Worm (Caenorhabditis elegans) whole organism, L2 larva: ENCODE data around the gene pals-39.
A peak's percentile ranks its signal among the peaks of the same experiment; 100 is the strongest.

Experiments used
- C34F6.9 ChIP-seq: fragments of 150-350 bp; optimal IDR thresholded peaks from 2 replicates; lab custom pipeline; 2014; ENCODE audit warnings: missing biosample characterization, missing genetic modification characterization
- F13H6.1 ChIP-seq: sonication (generic microtip); optimal IDR thresholded peaks from 2 replicates; lab custom pipeline; 2016; ENCODE audit warnings: missing genetic modification characterization, missing compliant biosample characterization
- R02D3.7 ChIP-seq: fragments of 150-350 bp; optimal IDR thresholded peaks from 2 replicates; lab custom pipeline; 2014; ENCODE audit warnings: missing biosample characterization, missing genetic modification characterization
- alr-1 ChIP-seq: fragments of 150-350 bp; optimal IDR thresholded peaks from 2 replicates; lab custom pipeline; 2014; ENCODE audit warnings: missing biosample characterization, missing genetic modification characterization
- aly-2 ChIP-seq: fragments of 150-350 bp; optimal IDR thresholded peaks from 2 replicates; lab custom pipeline; 2014; ENCODE audit warnings: missing biosample characterization, missing genetic modification characterization
- ama-1 ChIP-seq: fragments of 150-350 bp; optimal IDR thresholded peaks from 2 replicates; lab custom pipeline; 2018; ENCODE audit warnings: inconsistent platforms
- blmp-1 ChIP-seq: sonication (generic microtip); optimal IDR thresholded peaks from 2 replicates; lab custom pipeline; 2017; ENCODE audit warnings: missing genetic modification characterization, mild to moderate bottlenecking, missing compliant biosample characterization, antibody characterized with exemption, moderate library complexity; ENCODE audit not compliant: insufficient read depth
- ceh-16 ChIP-seq: fragments of 150-350 bp; optimal IDR thresholded peaks from 2 replicates; lab custom pipeline; 2014; ENCODE audit warnings: missing biosample characterization, missing genetic modification characterization
- ceh-82 ChIP-seq: fragments of 150-350 bp; optimal IDR thresholded peaks from 2 replicates; lab custom pipeline; 2014; ENCODE audit warnings: missing biosample characterization, missing genetic modification characterization
- crh-2 ChIP-seq: sonication (generic microtip); optimal IDR thresholded peaks from 2 replicates; lab custom pipeline; 2017; ENCODE audit warnings: missing biosample characterization, missing genetic modification characterization
- egl-27 ChIP-seq: sonication (generic microtip); optimal IDR thresholded peaks from 3 replicates; lab custom pipeline; 2017; ENCODE audit warnings: missing biosample characterization, missing genetic modification reagents, missing genetic modification characterization
- elt-3 ChIP-seq: sonication (generic microtip); optimal IDR thresholded peaks from 2 replicates; lab custom pipeline; 2017; ENCODE audit warnings: missing biosample characterization, missing genetic modification characterization
- fos-1 ChIP-seq: fragments of 150-350 bp; optimal IDR thresholded peaks from 2 replicates; lab custom pipeline; 2014; ENCODE audit warnings: missing biosample characterization, missing genetic modification characterization
- gmeb-1 ChIP-seq: fragments of 150-350 bp; optimal IDR thresholded peaks from 2 replicates; lab custom pipeline; 2014; ENCODE audit warnings: missing biosample characterization, missing genetic modification characterization
- lin-11 ChIP-seq: fragments of 150-350 bp; sonication (generic microtip); optimal IDR thresholded peaks from 2 replicates; lab custom pipeline; 2014; ENCODE audit warnings: missing biosample characterization, missing genetic modification characterization, inconsistent platforms, mixed read lengths
- lin-13 ChIP-seq: fragments of 150-350 bp; optimal IDR thresholded peaks from 2 replicates; lab custom pipeline; 2014; ENCODE audit warnings: missing biosample characterization, missing genetic modification reagents, missing genetic modification characterization
- lin-39 ChIP-seq: fragments of 150-350 bp; optimal IDR thresholded peaks from 2 replicates; lab custom pipeline; 2014; ENCODE audit warnings: missing biosample characterization, missing genetic modification reagents, missing genetic modification characterization
- lsy-2 ChIP-seq, 2 experiments: fragments of 150-350 bp in 1 of 2; sonication (generic microtip) in 1 of 2; optimal IDR thresholded peaks; 2 replicates each; lab custom pipeline; 2014 to 2017; ENCODE audit warnings: missing biosample characterization in 2 of 2, missing genetic modification characterization in 2 of 2
- mbf-1 ChIP-seq: sonication (generic microtip); optimal IDR thresholded peaks from 2 replicates; lab custom pipeline; 2017; ENCODE audit warnings: missing biosample characterization, missing genetic modification characterization
- mdl-1 ChIP-seq, 2 experiments: fragments of 150-350 bp in 1 of 2; sonication (generic microtip) in 1 of 2; optimal IDR thresholded peaks; 2 replicates each; lab custom pipeline; 2017; ENCODE audit warnings: missing biosample characterization in 2 of 2, missing genetic modification characterization in 2 of 2
- nhr-10 ChIP-seq: sonication (generic microtip); optimal IDR thresholded peaks from 2 replicates; lab custom pipeline; 2017; ENCODE audit warnings: missing biosample characterization, missing genetic modification characterization
- nhr-12 ChIP-seq: fragments of 150-350 bp; optimal IDR thresholded peaks from 2 replicates; lab custom pipeline; 2014; ENCODE audit warnings: missing biosample characterization, missing genetic modification characterization
- nhr-129 ChIP-seq: fragments of 150-350 bp; optimal IDR thresholded peaks from 2 replicates; lab custom pipeline; 2014; ENCODE audit warnings: missing biosample characterization, missing genetic modification characterization
- nhr-21 ChIP-seq: fragments of 150-350 bp; optimal IDR thresholded peaks from 2 replicates; lab custom pipeline; 2014; ENCODE audit warnings: missing biosample characterization, missing genetic modification characterization
- nhr-23 ChIP-seq: fragments of 150-350 bp; optimal IDR thresholded peaks from 2 replicates; lab custom pipeline; 2014; ENCODE audit warnings: missing biosample characterization, missing genetic modification reagents, missing genetic modification characterization
- nhr-25 ChIP-seq: fragments of 150-350 bp; sonication (generic microtip); optimal IDR thresholded peaks from 3 replicates; lab custom pipeline; 2014; ENCODE audit warnings: missing biosample characterization, missing genetic modification characterization
- nhr-6 ChIP-seq: fragments of 150-350 bp; optimal IDR thresholded peaks from 2 replicates; lab custom pipeline; 2014; ENCODE audit warnings: missing biosample characterization, missing genetic modification characterization
- nhr-77 ChIP-seq: fragments of 150-350 bp; optimal IDR thresholded peaks from 2 replicates; lab custom pipeline; 2014; ENCODE audit warnings: missing biosample characterization, missing genetic modification characterization
- peb-1 ChIP-seq: fragments of 150-350 bp; optimal IDR thresholded peaks from 2 replicates; lab custom pipeline; 2014; ENCODE audit warnings: missing biosample characterization, missing genetic modification characterization
- sem-4 ChIP-seq: fragments of 150-350 bp; optimal IDR thresholded peaks from 2 replicates; lab custom pipeline; 2014; ENCODE audit warnings: missing biosample characterization, missing genetic modification reagents, missing genetic modification characterization
- skn-1 ChIP-seq: sonication (generic microtip); optimal IDR thresholded peaks from 2 replicates; lab custom pipeline; 2017; ENCODE audit warnings: missing biosample characterization, missing genetic modification characterization
- sma-3 ChIP-seq: sonication (generic microtip); optimal IDR thresholded peaks from 2 replicates; lab custom pipeline; 2016; ENCODE audit warnings: missing genetic modification reagents, missing genetic modification characterization, missing compliant biosample characterization
- sma-9 ChIP-seq, 2 experiments: fragments of 150-350 bp in 1 of 2; sonication (generic microtip) in 1 of 2; optimal IDR thresholded peaks; 2 replicates each; lab custom pipeline; 2014 to 2016; ENCODE audit warnings: missing genetic modification characterization in 2 of 2, mild to moderate bottlenecking in 1 of 2, missing biosample characterization in 1 of 2, missing compliant biosample characterization in 1 of 2, missing genetic modification reagents in 1 of 2, moderate library complexity in 1 of 2
- snpc-4 ChIP-seq: fragments of 150-350 bp; optimal IDR thresholded peaks from 2 replicates; lab custom pipeline; 2014; ENCODE audit warnings: missing biosample characterization, missing genetic modification characterization
- unc-39 ChIP-seq: fragments of 150-350 bp; optimal IDR thresholded peaks from 2 replicates; lab custom pipeline; 2014; ENCODE audit warnings: missing biosample characterization, missing genetic modification characterization
- unc-55 ChIP-seq: fragments of 150-350 bp; sonication (generic microtip); optimal IDR thresholded peaks from 3 replicates; lab custom pipeline; 2014; ENCODE audit warnings: missing biosample characterization, missing genetic modification reagents, missing genetic modification characterization
- unc-62 ChIP-seq: fragments of 150-350 bp; optimal IDR thresholded peaks from 2 replicates; lab custom pipeline; 2014; ENCODE audit warnings: missing biosample characterization, missing genetic modification reagents, missing genetic modification characterization
- ztf-1 ChIP-seq: fragments of 200-800 bp; sonication (Bioruptor generic); conservative IDR thresholded peaks from 2 replicates; pipeline ENCODE4 v1.3.6; 2022; ENCODE audit warnings: missing genetic modification characterization, missing compliant biosample characterization
- ztf-11 ChIP-seq: sonication (generic microtip); optimal IDR thresholded peaks from 2 replicates; lab custom pipeline; 2017; ENCODE audit warnings: missing biosample characterization, missing genetic modification characterization
- ztf-4 ChIP-seq: fragments of 150-350 bp; optimal IDR thresholded peaks from 2 replicates; lab custom pipeline; 2014; ENCODE audit warnings: missing biosample characterization, missing genetic modification characterization

Gene pals-39

ce11 chrV:12413651-12414114, 30.0 kb downstream of the pals-39 start, which contains the start of gene cdr-6:
Gene cdr-6 (minus strand): TSS chrV:12413701.
- TF ChIP-seq lsy-2 (tag; optimal IDR thresholded peaks at IDR 0.05; lab: Kevin White, UChicago) (peak in 1 of 2 experiments; percentile 3), F13H6.1 (tag; lab: Kevin White, UChicago) (peak; percentile 18), C34F6.9 (tag; lab: Kevin White, UChicago) (peak; percentile 32), sem-4 (tag; lab: Kevin White, UChicago) (no peak), sma-9 (GFP tag; optimal IDR thresholded peaks at IDR 0.05; lab: Kevin White, UChicago) (peak; percentile 65), sma-9 (tag; optimal IDR thresholded peaks at IDR 0.05; lab: Kevin White, UChicago) (no peak), unc-62 (GFP tag; lab: Kevin White, UChicago) (no peak), lin-39 (tag; lab: Kevin White, UChicago) (no peak), fos-1 (tag; lab: Kevin White, UChicago) (peak; percentile 30)
- TF ChIP-seq, all 48 proteins: peak for 5

ce11 chrV:12412321-12412720, 31.3 kb downstream of the pals-39 start:
- TF ChIP-seq unc-62 (GFP tag; lab: Kevin White, UChicago) (no peak), lin-11 (tag; lab: Kevin White, UChicago) (no peak), nhr-12 (tag; lab: Kevin White, UChicago) (no peak), nhr-10 (tag; lab: Kevin White, UChicago) (no peak)
- TF ChIP-seq, all 48 proteins: peak for 0

ce11 chrV:12411909-12412308, 31.7 kb downstream of the pals-39 start, which contains the start of gene cdr-7:
Gene cdr-7 (minus strand): TSS chrV:12412113.
- TF ChIP-seq sma-9 (GFP tag; optimal IDR thresholded peaks at IDR 0.05; lab: Kevin White, UChicago): peak; percentile 42
- no peak for TF ChIP-seq sma-9 (tag; optimal IDR thresholded peaks at IDR 0.05; lab: Kevin White, UChicago)
- TF ChIP-seq ztf-11: no peak
- TF ChIP-seq lsy-2 (tag; optimal IDR thresholded peaks at IDR 0.05; lab: Kevin White, UChicago): no peak
- no peak for TF ChIP-seq nhr-77
- no peak for TF ChIP-seq ceh-16 (tag; lab: Kevin White, UChicago)
- TF ChIP-seq nhr-25: peak; percentile 12
- TF ChIP-seq blmp-1 (tag; lab: Kevin White, UChicago): peak; percentile 13
- TF ChIP-seq lin-13 (GFP tag; lab: Kevin White, UChicago): no peak
- no peak for TF ChIP-seq peb-1 (tag; lab: Kevin White, UChicago)
- no peak for TF ChIP-seq unc-55

- TF ChIP-seq R02D3.7: no peak
- peak; percentile 85 for TF ChIP-seq nhr-25
- no peak for TF ChIP-seq ceh-82
- no peak for TF ChIP-seq alr-1 (tag; lab: Kevin White, UChicago)
- peak; percentile 96 for TF ChIP-seq nhr-129
- TF ChIP-seq mbf-1 (tag; lab: Kevin White, UChicago): no peak
- TF ChIP-seq sma-9 (GFP tag; optimal IDR thresholded peaks at IDR 0.05; lab: Kevin White, UChicago): peak; percentile 55
- no peak for TF ChIP-seq sma-9 (tag; optimal IDR thresholded peaks at IDR 0.05; lab: Kevin White, UChicago)
- TF ChIP-seq nhr-21 (tag; lab: Kevin White, UChicago): peak; percentile 24
- TF ChIP-seq nhr-12 (tag; lab: Kevin White, UChicago): no peak
- TF ChIP-seq lsy-2 (tag; optimal IDR thresholded peaks at IDR 0.05; lab: Kevin White, UChicago): peak in 1 of 2 experiments; percentile 12
- TF ChIP-seq unc-55: no peak
- no peak for TF ChIP-seq snpc-4
- TF ChIP-seq blmp-1 (tag; lab: Kevin White, UChicago): no peak
- no peak for TF ChIP-seq fos-1 (tag; lab: Kevin White, UChicago)
- TF ChIP-seq unc-62 (GFP tag; lab: Kevin White, UChicago): no peak
Measured at ce11 chrV:12410416-12411001, 33.1 kb downstream of the pals-39 start, which contains the start of gene hrg-2. Gene hrg-2 (minus strand): TSS chrV:12410513.

ce11 chrV:12408996-12409395, 34.7 kb downstream of the pals-39 start:
- no peak for TF ChIP-seq nhr-25
- no peak for TF ChIP-seq blmp-1 (tag; lab: Kevin White, UChicago)
- peak; percentile 83 for TF ChIP-seq nhr-129
- TF ChIP-seq nhr-6 (tag; lab: Kevin White, UChicago): no peak
- no peak for TF ChIP-seq lin-39 (tag; lab: Kevin White, UChicago)
- TF ChIP-seq elt-3 (tag; lab: Kevin White, UChicago): no peak
- no peak for TF ChIP-seq lin-11 (tag; lab: Kevin White, UChicago)
- TF ChIP-seq ztf-1 (GFP tag; lab: Robert Waterston, UW): no peak
- TF ChIP-seq unc-62 (GFP tag; lab: Kevin White, UChicago): no peak
- no peak for TF ChIP-seq ztf-4
- no peak for TF ChIP-seq sma-3
- TF ChIP-seq gmeb-1 (tag; lab: Kevin White, UChicago): peak; percentile 7
- TF ChIP-seq peb-1 (tag; lab: Kevin White, UChicago): no peak
- TF ChIP-seq nhr-23 (tag; lab: Kevin White, UChicago): no peak
- TF ChIP-seq mdl-1 (tag; optimal IDR thresholded peaks at IDR 0.05; lab: Kevin White, UChicago): no peak
- no peak for TF ChIP-seq unc-39 (tag; lab: Kevin White, UChicago)
- TF ChIP-seq ama-1 (lab: Kevin White, UChicago): no peak
- TF ChIP-seq nhr-21 (tag; lab: Kevin White, UChicago): no peak
- TF ChIP-seq lin-13 (GFP tag; lab: Kevin White, UChicago): no peak
- TF ChIP-seq skn-1 (tag; lab: Kevin White, UChicago): no peak
- no peak for TF ChIP-seq aly-2 (tag; lab: Kevin White, UChicago)
- no peak for TF ChIP-seq nhr-10 (tag; lab: Kevin White, UChicago)
- no peak for TF ChIP-seq nhr-12 (tag; lab: Kevin White, UChicago)
- no peak for TF ChIP-seq crh-2 (tag; lab: Kevin White, UChicago)
- no peak for TF ChIP-seq ceh-16 (tag; lab: Kevin White, UChicago)
- peak; percentile 51 for TF ChIP-seq sma-9 (GFP tag; optimal IDR thresholded peaks at IDR 0.05; lab: Kevin White, UChicago)
- no peak for TF ChIP-seq sma-9 (tag; optimal IDR thresholded peaks at IDR 0.05; lab: Kevin White, UChicago)
- no peak for TF ChIP-seq snpc-4
- TF ChIP-seq egl-27 (tag; lab: Kevin White, UChicago): no peak
